Fruit fly (Drosophila melanogaster) S2 (cell line): ENCODE measurements around the gene CG15042.

Experiments
- CG8478 ChIP-seq: fragments of >200 bp; optimal IDR thresholded peaks from 2 replicates; lab custom pipeline; 2018
- CTCF ChIP-seq, 2 experiments: fragments of >200 bp; optimal IDR thresholded peaks; 2 replicates each; lab custom pipeline; 2018

dm6 chrX:18491941-18492340, 36.1 kb downstream of the CG15042 start, which contains the start of gene CG15044:
- TF ChIP-seq CTCF (optimal IDR thresholded peaks at IDR 0.05; lab: Kevin White, UChicago): no peak
- no peak for TF ChIP-seq CG8478
